Worm (Caenorhabditis elegans) whole organism, L4/young adult: Measurements from ENCODE around the gene gln-1.

ENCODE experiments used
- W03F9.2 ChIP-seq: fragments of 150-350 bp; optimal IDR thresholded peaks from 2 replicates; lab custom pipeline; 2014; ENCODE audit warnings: missing biosample characterization, missing genetic modification characterization
- dao-5 ChIP-seq: sonication (generic microtip); optimal IDR thresholded peaks from 2 replicates; lab custom pipeline; 2016; ENCODE audit warnings: missing genotype, missing genetic modification characterization, moderate library complexity, missing compliant biosample characterization
- him-1 ChIP-seq: sonication (generic microtip); optimal IDR thresholded peaks from 2 replicates; lab custom pipeline; 2016; ENCODE audit warnings: missing genotype, missing genetic modification reagents, missing genetic modification characterization, missing compliant biosample characterization

DNA sequence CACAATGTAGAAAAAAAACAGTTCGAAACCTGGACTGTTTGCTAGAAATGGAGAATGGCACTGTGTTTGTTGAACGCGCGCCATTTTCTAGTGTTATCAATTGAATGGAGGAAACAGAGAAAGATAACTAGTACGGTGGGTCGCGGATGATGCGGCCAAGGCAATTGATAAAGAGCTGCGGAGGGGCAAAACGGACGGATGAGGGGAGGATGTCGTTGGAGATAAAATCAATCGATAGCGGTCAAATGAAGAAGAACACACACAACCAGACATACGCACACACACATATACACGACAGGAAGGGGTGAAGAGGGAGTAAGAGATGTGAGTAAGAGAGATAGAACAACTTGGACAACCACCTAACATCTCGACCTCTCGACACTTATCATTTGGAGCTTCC, 8.0 kb upstream of the gln-1 start:
- TF ChIP-seq him-1 (tag; lab: Kevin White, UChicago) (no peak), dao-5 (tag; lab: Kevin White, UChicago) (no peak), W03F9.2 (tag; lab: Kevin White, UChicago) (no peak)
